Worm (Caenorhabditis elegans) whole organism, L1 larva: ENCODE measurements around the gene T10B9.9.

Experiments
- C16A3.4 ChIP-seq: fragments of 150-350 bp; optimal IDR thresholded peaks from 2 replicates; lab custom pipeline; 2014; ENCODE audit warnings: missing biosample characterization, missing genetic modification characterization
- F16B12.6 ChIP-seq: fragments of 150-350 bp; optimal IDR thresholded peaks from 2 replicates; lab custom pipeline; 2014; ENCODE audit warnings: missing biosample characterization, missing genetic modification characterization
- aha-1 ChIP-seq: fragments of 150-350 bp; optimal IDR thresholded peaks from 2 replicates; lab custom pipeline; 2014; ENCODE audit warnings: missing biosample characterization, missing genetic modification characterization
- alr-1 ChIP-seq: fragments of 200-800 bp; sonication (Bioruptor generic); optimal IDR thresholded peaks from 2 replicates; lab custom pipeline; 2018; ENCODE audit warnings: borderline replicate concordance, mild to moderate bottlenecking, missing genetic modification characterization, missing compliant biosample characterization
- ceh-63 ChIP-seq: fragments of 200-800 bp; sonication (Bioruptor generic); optimal IDR thresholded peaks from 2 replicates; lab custom pipeline; 2018; ENCODE audit warnings: mild to moderate bottlenecking, missing genetic modification characterization, missing compliant biosample characterization
- ceh-8 ChIP-seq: fragments of 200-800 bp; sonication (Bioruptor generic); optimal IDR thresholded peaks from 2 replicates; lab custom pipeline; 2018; ENCODE audit warnings: mild to moderate bottlenecking, missing genetic modification characterization, moderate library complexity, missing compliant biosample characterization
- ceh-82 ChIP-seq, 3 experiments: fragments of 150-350 bp in 1 of 3; sonication (generic microtip) in 2 of 3; optimal IDR thresholded peaks; 2 replicates each; lab custom pipeline; 2014 to 2017; ENCODE audit warnings: missing biosample characterization in 3 of 3, missing genetic modification characterization in 3 of 3
- ceh-88 ChIP-seq: fragments of 200-800 bp; sonication (Bioruptor generic); IDR thresholded peaks from 2 replicates; pipeline ENCODE4 v1.3.6; 2022; ENCODE audit warnings: missing genetic modification characterization, missing compliant biosample characterization
- ces-1 ChIP-seq: fragments of 150-350 bp; optimal IDR thresholded peaks from 2 replicates; lab custom pipeline; 2014; ENCODE audit warnings: missing biosample characterization, missing genetic modification reagents, missing genetic modification characterization
- dsc-1 ChIP-seq: sonication (generic microtip); optimal IDR thresholded peaks from 2 replicates; lab custom pipeline; 2016; ENCODE audit warnings: mild to moderate bottlenecking, missing genetic modification characterization, missing compliant biosample characterization
- efl-3 ChIP-seq: fragments of 200-800 bp; sonication (Bioruptor generic); optimal IDR thresholded peaks from 2 replicates; lab custom pipeline; 2018; ENCODE audit warnings: mild to moderate bottlenecking, missing genetic modification characterization, missing compliant biosample characterization
- egl-13 ChIP-seq: sonication (generic microtip); optimal IDR thresholded peaks from 2 replicates; lab custom pipeline; 2016; ENCODE audit warnings: missing genotype, missing genetic modification reagents, missing genetic modification characterization, missing compliant biosample characterization
- elt-2 ChIP-seq: sonication (generic microtip); optimal IDR thresholded peaks from 2 replicates; lab custom pipeline; 2016; ENCODE audit warnings: missing genetic modification characterization, mild to moderate bottlenecking, inconsistent platforms, missing compliant biosample characterization, missing genetic modification reagents
- fkh-8 ChIP-seq: sonication (generic microtip); optimal IDR thresholded peaks from 2 replicates; lab custom pipeline; 2016; ENCODE audit warnings: mild to moderate bottlenecking, missing genetic modification characterization, missing compliant biosample characterization
- fos-1 ChIP-seq: fragments of 150-350 bp; optimal IDR thresholded peaks from 2 replicates; lab custom pipeline; 2014; ENCODE audit warnings: missing biosample characterization, missing genetic modification characterization
- hlh-17 ChIP-seq: fragments of 200-800 bp; sonication (Bioruptor generic); optimal IDR thresholded peaks from 2 replicates; lab custom pipeline; 2018; ENCODE audit warnings: missing genetic modification characterization, mild to moderate bottlenecking, missing compliant biosample characterization, moderate library complexity, borderline replicate concordance
- hpl-2 ChIP-seq: fragments of 150-350 bp; optimal IDR thresholded peaks from 2 replicates; lab custom pipeline; 2014; ENCODE audit warnings: missing biosample characterization, missing genetic modification reagents, missing genetic modification characterization
- isw-1 ChIP-seq: fragments of 200-800 bp; sonication (Bioruptor generic); IDR thresholded peaks from 2 replicates; pipeline ENCODE4 v1.3.6; 2022; ENCODE audit warnings: missing genetic modification characterization, missing compliant biosample characterization
- jun-1 ChIP-seq: fragments of 150-350 bp; optimal IDR thresholded peaks from 2 replicates; lab custom pipeline; 2014; ENCODE audit warnings: missing biosample characterization, missing genetic modification reagents, missing genetic modification characterization
- lin-13 ChIP-seq: fragments of 150-350 bp; optimal IDR thresholded peaks from 2 replicates; lab custom pipeline; 2014; ENCODE audit warnings: missing biosample characterization, missing genetic modification reagents, missing genetic modification characterization
- lin-15B ChIP-seq: fragments of 150-350 bp; sonication (generic microtip); optimal IDR thresholded peaks from 3 replicates; lab custom pipeline; 2014; ENCODE audit warnings: missing biosample characterization, missing genetic modification characterization
- lir-3 ChIP-seq: sonication (generic microtip); optimal IDR thresholded peaks from 2 replicates; lab custom pipeline; 2016; ENCODE audit warnings: mild to moderate bottlenecking, missing genetic modification characterization, moderate library complexity, missing compliant biosample characterization; ENCODE audit not compliant: poor library complexity
- lsy-2 ChIP-seq, 2 experiments: fragments of 150-350 bp; optimal IDR thresholded peaks; 2 replicates each; lab custom pipeline; 2014; ENCODE audit warnings: missing biosample characterization in 2 of 2, missing genetic modification characterization in 2 of 2
- mdl-1 ChIP-seq, 2 experiments: fragments of 150-350 bp; optimal IDR thresholded peaks; 2 replicates each; lab custom pipeline; 2014 to 2017; ENCODE audit warnings: missing biosample characterization in 2 of 2, missing genetic modification characterization in 2 of 2, inconsistent platforms in 1 of 2
- nhr-11 ChIP-seq: fragments of 150-350 bp; optimal IDR thresholded peaks from 2 replicates; lab custom pipeline; 2014; ENCODE audit warnings: missing biosample characterization, missing genetic modification characterization
- nhr-12 ChIP-seq: sonication (generic microtip); optimal IDR thresholded peaks from 2 replicates; lab custom pipeline; 2017; ENCODE audit warnings: missing biosample characterization, missing genetic modification characterization
- nhr-19 ChIP-seq: fragments of 200-800 bp; sonication (Bioruptor generic); conservative IDR thresholded peaks from 2 replicates; pipeline ENCODE4 v1.3.6; 2022; ENCODE audit warnings: missing genetic modification characterization, missing compliant biosample characterization
- nhr-20 ChIP-seq: sonication (generic microtip); optimal IDR thresholded peaks from 2 replicates; lab custom pipeline; 2016; ENCODE audit warnings: mild to moderate bottlenecking, missing genetic modification characterization, missing compliant biosample characterization
- nhr-237 ChIP-seq: fragments of 150-350 bp; optimal IDR thresholded peaks from 2 replicates; lab custom pipeline; 2014; ENCODE audit warnings: missing biosample characterization, missing genetic modification characterization
- nhr-47 ChIP-seq: sonication (generic microtip); optimal IDR thresholded peaks from 2 replicates; lab custom pipeline; 2016; ENCODE audit warnings: mild to moderate bottlenecking, missing genetic modification characterization, moderate library complexity, missing compliant biosample characterization
- nhr-71 ChIP-seq: sonication (generic microtip); optimal IDR thresholded peaks from 2 replicates; lab custom pipeline; 2016; ENCODE audit warnings: mild to moderate bottlenecking, missing genetic modification characterization, moderate library complexity, missing compliant biosample characterization
- nhr-76 ChIP-seq: sonication (generic microtip); optimal IDR thresholded peaks from 2 replicates; lab custom pipeline; 2017; ENCODE audit warnings: missing biosample characterization, missing genetic modification characterization
- nhr-90 ChIP-seq: sonication (generic microtip); optimal IDR thresholded peaks from 2 replicates; lab custom pipeline; 2016; ENCODE audit warnings: mild to moderate bottlenecking, missing genetic modification characterization, missing compliant biosample characterization; ENCODE audit not compliant: poor library complexity
- pag-3 ChIP-seq: sonication (generic microtip); optimal IDR thresholded peaks from 2 replicates; lab custom pipeline; 2017; ENCODE audit warnings: missing genetic modification characterization, mild to moderate bottlenecking, missing compliant biosample characterization, antibody characterized with exemption, borderline replicate concordance; ENCODE audit not compliant: insufficient read depth
- pax-3 ChIP-seq: fragments of 200-800 bp; sonication (Bioruptor generic); optimal IDR thresholded peaks from 2 replicates; lab custom pipeline; 2018; ENCODE audit warnings: mild to moderate bottlenecking, missing genetic modification characterization, moderate library complexity, missing compliant biosample characterization
- rnt-1 ChIP-seq: sonication (generic microtip); optimal IDR thresholded peaks from 2 replicates; lab custom pipeline; 2016; ENCODE audit warnings: mild to moderate bottlenecking, missing genetic modification characterization, moderate library complexity, missing compliant biosample characterization
- skn-1 ChIP-seq: fragments of 150-350 bp; optimal IDR thresholded peaks from 2 replicates; lab custom pipeline; 2014; ENCODE audit warnings: missing biosample characterization, missing genetic modification characterization
- snpc-4 ChIP-seq: fragments of 150-350 bp; optimal IDR thresholded peaks from 2 replicates; lab custom pipeline; 2014; ENCODE audit warnings: missing biosample characterization, missing genetic modification characterization
- sox-4 ChIP-seq: sonication (generic microtip); optimal IDR thresholded peaks from 2 replicates; lab custom pipeline; 2016; ENCODE audit warnings: missing genetic modification characterization, missing compliant biosample characterization
- sptf-1 ChIP-seq: fragments of 150-350 bp; optimal IDR thresholded peaks from 2 replicates; lab custom pipeline; 2014; ENCODE audit warnings: missing biosample characterization, missing genetic modification characterization
- swsn-7 ChIP-seq: sonication (generic microtip); optimal IDR thresholded peaks from 2 replicates; lab custom pipeline; 2016; ENCODE audit warnings: missing genetic modification characterization, missing compliant biosample characterization
- tbx-2 ChIP-seq: sonication (generic microtip); optimal IDR thresholded peaks from 2 replicates; lab custom pipeline; 2016; ENCODE audit warnings: missing genetic modification characterization, missing compliant biosample characterization
- tlp-1 ChIP-seq: fragments of 150-350 bp; optimal IDR thresholded peaks from 2 replicates; lab custom pipeline; 2014; ENCODE audit warnings: missing biosample characterization, missing genetic modification characterization
- unc-30 ChIP-seq: sonication (generic microtip); optimal IDR thresholded peaks from 2 replicates; lab custom pipeline; 2017; ENCODE audit warnings: missing biosample characterization, missing genetic modification characterization
- unc-86 ChIP-seq: sonication (generic microtip); optimal IDR thresholded peaks from 2 replicates; lab custom pipeline; 2016; ENCODE audit warnings: missing genetic modification characterization, missing compliant biosample characterization
- vab-15 ChIP-seq: sonication (generic microtip); optimal IDR thresholded peaks from 2 replicates; lab custom pipeline; 2017; ENCODE audit warnings: missing genotype, mild to moderate bottlenecking, missing genetic modification characterization, missing compliant biosample characterization
- zag-1 ChIP-seq: fragments of 150-350 bp; optimal IDR thresholded peaks from 2 replicates; lab custom pipeline; 2014; ENCODE audit warnings: missing biosample characterization, missing genetic modification characterization
- zip-4 ChIP-seq: fragments of 200-800 bp; sonication (Bioruptor generic); optimal IDR thresholded peaks from 2 replicates; lab custom pipeline; 2018; ENCODE audit warnings: mild to moderate bottlenecking, missing genetic modification characterization, moderate library complexity, missing compliant biosample characterization
- ztf-11 ChIP-seq, 2 experiments: sonication (generic microtip); optimal IDR thresholded peaks; 2 replicates each; lab custom pipeline; 2016 to 2017; ENCODE audit warnings: missing genetic modification characterization in 2 of 2, missing biosample characterization in 1 of 2, missing compliant biosample characterization in 1 of 2

The T10B9.9 gene

DNA sequence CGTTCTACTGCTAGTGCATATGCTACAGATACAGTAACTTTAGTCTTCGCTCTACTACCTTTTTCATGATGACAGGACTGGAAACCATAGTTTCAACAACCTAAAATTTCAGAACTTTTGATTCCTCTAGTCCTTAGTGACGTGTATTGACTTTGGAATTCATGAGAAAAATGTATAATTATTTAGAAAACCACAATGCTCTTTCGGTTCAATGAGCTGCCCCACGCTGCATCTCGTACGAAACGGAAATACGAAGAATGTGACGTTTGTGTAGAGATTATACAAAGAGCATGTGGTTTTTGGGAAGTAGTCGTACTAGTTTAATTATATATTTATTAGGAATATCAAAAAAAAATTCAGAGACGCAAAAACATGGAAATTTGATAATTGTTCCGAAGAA lies 2.8 kb upstream of the T10B9.9 start (continued):
- no peak for TF ChIP-seq nhr-19 (GFP tag; lab: Robert Waterston, UW)
- no peak for TF ChIP-seq mdl-1 (tag; optimal IDR thresholded peaks at IDR 0.05; lab: Kevin White, UChicago)

DNA sequence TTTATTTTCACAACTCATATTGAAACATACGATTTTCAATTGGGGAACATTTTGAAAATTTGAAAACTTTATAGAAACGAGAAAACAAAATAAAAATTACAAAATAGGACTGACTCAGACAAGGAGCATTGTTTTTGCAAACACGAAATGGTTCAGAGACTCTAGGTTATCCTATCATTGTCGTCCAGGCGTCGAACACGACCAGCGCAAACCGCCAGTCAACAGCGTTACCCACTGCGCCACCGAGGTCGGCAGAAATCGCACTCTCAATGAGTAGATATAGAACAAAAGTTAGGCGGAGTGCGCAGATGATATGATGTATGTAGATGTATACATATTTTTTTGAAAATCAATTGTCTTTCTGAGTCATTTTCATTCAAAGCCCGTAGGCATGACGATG lies 1.0 kb downstream of the T10B9.9 start:
- TF ChIP-seq zag-1 (no peak), vab-15 (tag; lab: Kevin White, UChicago) (no peak), pax-3 (tag; lab: Kevin White, UChicago) (peak; percentile 56), tlp-1 (tag; lab: Kevin White, UChicago) (no peak), unc-86 (tag; lab: Kevin White, UChicago) (peak; percentile 41), unc-30 (tag; lab: Kevin White, UChicago) (no peak), lir-3 (tag; lab: Kevin White, UChicago) (peak; percentile 53), aha-1 (tag; lab: Kevin White, UChicago) (no peak), elt-2 (tag; lab: Kevin White, UChicago) (peak; percentile 41), ztf-11 (tag; optimal IDR thresholded peaks at IDR 0.05; lab: Kevin White, UChicago) (peak in 1 of 2 experiments; percentile 71), tbx-2 (peak; percentile 66), ceh-8 (GFP tag; lab: Kevin White, UChicago) (peak; percentile 48), egl-13 (peak; percentile 44), fkh-8 (peak; percentile 46), snpc-4 (tag; lab: Kevin White, UChicago) (peak; percentile 37), nhr-47 (tag; lab: Kevin White, UChicago) (peak; percentile 77), nhr-11 (tag; lab: Kevin White, UChicago) (no peak), nhr-20 (tag; lab: Kevin White, UChicago) (peak; percentile 83), lsy-2 (tag; optimal IDR thresholded peaks at IDR 0.05; lab: Kevin White, UChicago) (peak; percentile 57 to 59), nhr-76 (tag; lab: Kevin White, UChicago) (no peak), pag-3 (no peak), swsn-7 (tag; lab: Kevin White, UChicago) (peak; percentile 75), fos-1 (tag; lab: Kevin White, UChicago) (no peak), nhr-71 (tag; lab: Kevin White, UChicago) (peak; percentile 73), sox-4 (tag; lab: Kevin White, UChicago) (peak; percentile 52), nhr-19 (GFP tag; lab: Robert Waterston, UW) (peak; percentile 65), sptf-1 (no peak), lin-15B (tag; lab: Kevin White, UChicago) (no peak), nhr-237 (tag; lab: Kevin White, UChicago) (no peak), mdl-1 (tag; optimal IDR thresholded peaks at IDR 0.05; lab: Kevin White, UChicago) (peak in 1 of 2 experiments; percentile 62), ceh-82 (tag; optimal IDR thresholded peaks at IDR 0.05; lab: Kevin White, UChicago) (peak in 2 of 3 experiments; percentile 32 to 82), lin-13 (GFP tag; lab: Kevin White, UChicago) (no peak), F16B12.6 (peak; percentile 53), isw-1 (GFP tag; lab: Robert Waterston, UW) (0 out of 2 replicates have a peak, but pooled peaks have one; percentile 1), ceh-88 (GFP tag; lab: Robert Waterston, UW) (peak; percentile 61; the same call in 1 of the 2 replicates), hpl-2 (GFP tag; lab: Kevin White, UChicago) (no peak), dsc-1 (tag; lab: Kevin White, UChicago) (peak; percentile 82), ceh-63 (no peak), zip-4 (GFP tag; lab: Kevin White, UChicago) (peak; percentile 45), jun-1 (tag; lab: Kevin White, UChicago) (peak; percentile 50), ces-1 (GFP tag; lab: Kevin White, UChicago) (no peak), nhr-12 (no peak), efl-3 (GFP tag; lab: Kevin White, UChicago) (no peak), hlh-17 (GFP tag; lab: Kevin White, UChicago) (no peak), nhr-90 (tag; lab: Kevin White, UChicago) (peak; percentile 76), C16A3.4 (tag; lab: Kevin White, UChicago) (no peak), rnt-1 (tag; lab: Kevin White, UChicago) (peak; percentile 78), skn-1 (tag; lab: Kevin White, UChicago) (peak; percentile 57), alr-1 (no peak)
